Worm (Caenorhabditis elegans): ENCODE measurements around the gene pas-7.

DNA sequence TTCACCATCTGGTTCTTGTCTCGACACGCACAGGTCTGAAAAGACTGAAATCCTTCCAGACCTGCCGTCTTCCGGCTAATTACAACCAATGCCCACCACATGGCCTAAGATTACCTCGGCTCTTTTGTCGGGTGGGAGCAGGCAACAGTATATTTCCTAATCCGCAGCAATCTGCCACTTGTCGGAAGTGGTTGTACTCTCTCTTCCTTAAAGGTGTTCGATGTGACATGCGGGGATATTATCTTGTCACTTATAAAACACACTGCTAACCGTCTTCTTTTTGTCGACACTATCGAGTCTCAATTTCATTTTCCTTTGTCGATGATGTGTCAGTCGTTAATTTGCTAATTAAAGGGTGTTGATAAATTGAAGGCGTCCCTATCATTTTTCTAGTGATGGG, 44.4 kb upstream of the pas-7 start, which contains the start of gene F27E5.3:
- TF ChIP-seq unc-39 (tag; optimal IDR thresholded peaks at IDR 0.05) (no peak), unc-62 (GFP tag; optimal IDR thresholded peaks at IDR 0.05) (no peak), R02D3.7 (tag; optimal IDR thresholded peaks at IDR 0.05) (no peak), lin-39 (tag; optimal IDR thresholded peaks at IDR 0.05) (no peak), elt-3 (tag; optimal IDR thresholded peaks at IDR 0.05) (no peak), skn-1 (tag; optimal IDR thresholded peaks at IDR 0.05) (no peak), nhr-237 (tag; optimal IDR thresholded peaks at IDR 0.05) (no peak), snpc-4 (tag; optimal IDR thresholded peaks at IDR 0.05) (no peak), ZK546.5 (tag; optimal IDR thresholded peaks at IDR 0.05) (no peak), ztf-11 (tag; optimal IDR thresholded peaks at IDR 0.05) (no peak), tbx-2 (tag; optimal IDR thresholded peaks at IDR 0.05) (no peak), pqm-1 (tag; optimal IDR thresholded peaks at IDR 0.05) (no peak), ztf-4 (tag; optimal IDR thresholded peaks at IDR 0.05) (no peak), mdl-1 (tag; optimal IDR thresholded peaks at IDR 0.05) (no peak)

All from whole organism, L3 larva.